Worm (Caenorhabditis elegans): ENCODE results near the gene trxr-1.

trxr-1 gene

ce11 chrIV:7048637-7049245, 37.0 kb downstream of the trxr-1 start:
- TF ChIP-seq egl-27 (tag; optimal IDR thresholded peaks at IDR 0.05) (no peak), elt-3 (tag; optimal IDR thresholded peaks at IDR 0.05) (no peak), jun-1 (tag; optimal IDR thresholded peaks at IDR 0.05) (no peak), nhr-23 (tag; optimal IDR thresholded peaks at IDR 0.05) (peak; percentile 50), daf-12 (tag; optimal IDR thresholded peaks at IDR 0.05) (no peak), fkh-2 (tag; optimal IDR thresholded peaks at IDR 0.05) (no peak), unc-39 (tag; optimal IDR thresholded peaks at IDR 0.05) (no peak), eor-1 (tag; optimal IDR thresholded peaks at IDR 0.05) (no peak), ceh-9 (tag; optimal IDR thresholded peaks at IDR 0.05) (no peak), pqm-1 (tag; optimal IDR thresholded peaks at IDR 0.05) (peak; percentile 19), skn-1 (tag; optimal IDR thresholded peaks at IDR 0.05) (no peak), hmg-11 (tag; optimal IDR thresholded peaks at IDR 0.05) (no peak), mdl-1 (tag; optimal IDR thresholded peaks at IDR 0.05) (no peak), nhr-12 (tag; optimal IDR thresholded peaks at IDR 0.05) (no peak), pha-4 (tag; optimal IDR thresholded peaks at IDR 0.05) (peak; percentile 54), egl-5 (tag; optimal IDR thresholded peaks at IDR 0.05) (no peak), nhr-28 (tag; optimal IDR thresholded peaks at IDR 0.05) (no peak), elt-2 (tag; optimal IDR thresholded peaks at IDR 0.05) (peak; percentile 59), lsy-12 (tag; optimal IDR thresholded peaks at IDR 0.05) (peak; percentile 41), ztf-11 (tag; optimal IDR thresholded peaks at IDR 0.05) (no peak), ceh-28 (tag; optimal IDR thresholded peaks at IDR 0.05) (no peak), ama-1 (optimal IDR thresholded peaks at IDR 0.05) (no peak), nhr-237 (tag; optimal IDR thresholded peaks at IDR 0.05) (no peak), nhr-77 (tag; optimal IDR thresholded peaks at IDR 0.05) (no peak), ztf-4 (tag; optimal IDR thresholded peaks at IDR 0.05) (no peak), nhr-76 (tag; optimal IDR thresholded peaks at IDR 0.05) (no peak)

ce11 chrIV:7049672-7050206, 38.0 kb downstream of the trxr-1 start, which contains the start of gene nhr-105:
nhr-105 (plus strand) TSS chrIV:7050156.
- TF ChIP-seq egl-27 (tag; optimal IDR thresholded peaks at IDR 0.05) (peak; percentile 65), daf-12 (tag; optimal IDR thresholded peaks at IDR 0.05) (no peak), eor-1 (tag; optimal IDR thresholded peaks at IDR 0.05) (no peak), ceh-28 (tag; optimal IDR thresholded peaks at IDR 0.05) (peak; percentile 70), fkh-2 (tag; optimal IDR thresholded peaks at IDR 0.05) (no peak), elt-3 (tag; optimal IDR thresholded peaks at IDR 0.05) (peak in 1 of 3 experiments; percentile 2), pqm-1 (tag; optimal IDR thresholded peaks at IDR 0.05) (peak; percentile 86), fkh-10 (GFP tag; optimal IDR thresholded peaks at IDR 0.05) (peak; percentile 11), jun-1 (tag; optimal IDR thresholded peaks at IDR 0.05) (peak; percentile 59), ama-1 (optimal IDR thresholded peaks at IDR 0.05) (peak; percentile 71), nfya-1 (tag; optimal IDR thresholded peaks at IDR 0.05; ENCODE audit: insufficient read depth) (peak; percentile 39), ztf-11 (tag; optimal IDR thresholded peaks at IDR 0.05) (no peak), aly-2 (tag; optimal IDR thresholded peaks at IDR 0.05) (no peak), nhr-25 (tag; optimal IDR thresholded peaks at IDR 0.05) (peak; percentile 67), ceh-82 (tag; optimal IDR thresholded peaks at IDR 0.05) (no peak), nhr-28 (tag; optimal IDR thresholded peaks at IDR 0.05) (no peak), lin-39 (tag; optimal IDR thresholded peaks at IDR 0.05) (no peak), unc-62 (GFP tag; optimal IDR thresholded peaks at IDR 0.05) (peak; percentile 46), ztf-4 (tag; optimal IDR thresholded peaks at IDR 0.05) (no peak), hmg-11 (tag; optimal IDR thresholded peaks at IDR 0.05) (no peak), elt-2 (tag; optimal IDR thresholded peaks at IDR 0.05) (peak; percentile 86), fos-1 (tag; optimal IDR thresholded peaks at IDR 0.05) (no peak), nhr-43 (tag; optimal IDR thresholded peaks at IDR 0.05; ENCODE audit: poor library complexity, severe bottlenecking) (peak; percentile 55), lin-15B (tag; optimal IDR thresholded peaks at IDR 0.05) (no peak), lsy-12 (tag; optimal IDR thresholded peaks at IDR 0.05) (peak; percentile 44), pha-4 (tag; optimal IDR thresholded peaks at IDR 0.05) (peak; percentile 40), snpc-4 (tag; optimal IDR thresholded peaks at IDR 0.05) (peak; percentile 45), nhr-23 (tag; optimal IDR thresholded peaks at IDR 0.05) (peak; percentile 74)

- peak; percentile 86 for TF ChIP-seq ama-1 (optimal IDR thresholded peaks at IDR 0.05)
- peak; percentile 12 for TF ChIP-seq fkh-10 (GFP tag; optimal IDR thresholded peaks at IDR 0.05)
- no peak for TF ChIP-seq lin-15B (tag; optimal IDR thresholded peaks at IDR 0.05)
- no peak for TF ChIP-seq zag-1 (tag; optimal IDR thresholded peaks at IDR 0.05)
- no peak for TF ChIP-seq R02D3.7 (tag; optimal IDR thresholded peaks at IDR 0.05)
- no peak for TF ChIP-seq fos-1 (tag; optimal IDR thresholded peaks at IDR 0.05)
These were observed 39.8 kb downstream of the trxr-1 start for ce11 chrIV:7051515-7051914.

Data from whole organism, L3 larva.